Fruit fly (Drosophila melanogaster) S2 (cell line): ENCODE data around the gene CG13930.

ENCODE experiments used
- CG8478 ChIP-seq: fragments of >200 bp; optimal IDR thresholded peaks from 2 replicates; lab custom pipeline; 2018
- CTCF ChIP-seq, 2 experiments: fragments of >200 bp; optimal IDR thresholded peaks; 2 replicates each; lab custom pipeline; 2018

DNA sequence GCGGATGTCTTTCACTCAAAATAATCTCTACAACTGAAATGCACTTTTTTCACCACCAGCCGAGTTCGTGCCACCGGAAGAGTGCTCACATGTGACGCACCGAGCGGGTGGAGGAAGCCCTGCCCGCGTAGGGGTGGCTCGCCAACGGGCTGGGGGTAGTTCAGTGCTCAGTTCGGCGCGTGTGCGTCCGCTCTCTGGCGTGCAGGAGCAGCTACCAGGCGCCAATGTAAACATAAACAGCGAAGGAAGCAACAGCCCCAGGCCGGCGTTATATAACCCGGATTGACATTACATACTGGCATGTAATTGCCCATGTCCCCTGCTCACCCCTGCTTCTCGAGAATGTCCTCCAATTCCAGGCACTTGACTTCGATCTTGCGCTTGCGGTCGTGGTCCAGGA lies 8.3 kb downstream of the CG13930 start:
- TF ChIP-seq CG8478 (no peak), CTCF (optimal IDR thresholded peaks at IDR 0.05; lab: Kevin White, UChicago) (no peak)
